Worm (Caenorhabditis elegans) whole organism, L2 larva: ENCODE data around the gene fbxa-209.

Experiments
- C34F6.9 ChIP-seq: fragments of 150-350 bp; optimal IDR thresholded peaks from 2 replicates; lab custom pipeline; 2014; ENCODE audit warnings: missing biosample characterization, missing genetic modification characterization
- F13H6.1 ChIP-seq: sonication (generic microtip); optimal IDR thresholded peaks from 2 replicates; lab custom pipeline; 2016; ENCODE audit warnings: missing genetic modification characterization, missing compliant biosample characterization
- R02D3.7 ChIP-seq: fragments of 150-350 bp; optimal IDR thresholded peaks from 2 replicates; lab custom pipeline; 2014; ENCODE audit warnings: missing biosample characterization, missing genetic modification characterization
- Y55F3AM.14 ChIP-seq: fragments of 200-800 bp; sonication (Bioruptor generic); optimal IDR thresholded peaks from 2 replicates; lab custom pipeline; 2018; ENCODE audit warnings: mild to moderate bottlenecking, missing genetic modification characterization, missing compliant biosample characterization
- alr-1 ChIP-seq: fragments of 150-350 bp; optimal IDR thresholded peaks from 2 replicates; lab custom pipeline; 2014; ENCODE audit warnings: missing biosample characterization, missing genetic modification characterization
- blmp-1 ChIP-seq: sonication (generic microtip); optimal IDR thresholded peaks from 2 replicates; lab custom pipeline; 2017; ENCODE audit warnings: missing genetic modification characterization, mild to moderate bottlenecking, missing compliant biosample characterization, antibody characterized with exemption, moderate library complexity; ENCODE audit not compliant: insufficient read depth
- ceh-16 ChIP-seq: fragments of 150-350 bp; optimal IDR thresholded peaks from 2 replicates; lab custom pipeline; 2014; ENCODE audit warnings: missing biosample characterization, missing genetic modification characterization
- ceh-82 ChIP-seq: fragments of 150-350 bp; optimal IDR thresholded peaks from 2 replicates; lab custom pipeline; 2014; ENCODE audit warnings: missing biosample characterization, missing genetic modification characterization
- crh-2 ChIP-seq: sonication (generic microtip); optimal IDR thresholded peaks from 2 replicates; lab custom pipeline; 2017; ENCODE audit warnings: missing biosample characterization, missing genetic modification characterization
- dmd-4 ChIP-seq: sonication (generic microtip); optimal IDR thresholded peaks from 2 replicates; lab custom pipeline; 2017; ENCODE audit warnings: missing biosample characterization, missing genetic modification characterization
- egl-27 ChIP-seq: sonication (generic microtip); optimal IDR thresholded peaks from 3 replicates; lab custom pipeline; 2017; ENCODE audit warnings: missing biosample characterization, missing genetic modification reagents, missing genetic modification characterization
- elt-1 ChIP-seq: fragments of 150-350 bp; optimal IDR thresholded peaks from 2 replicates; lab custom pipeline; 2014; ENCODE audit warnings: missing biosample characterization, missing genetic modification characterization
- elt-3 ChIP-seq: sonication (generic microtip); optimal IDR thresholded peaks from 2 replicates; lab custom pipeline; 2017; ENCODE audit warnings: missing biosample characterization, missing genetic modification characterization
- fos-1 ChIP-seq: fragments of 150-350 bp; optimal IDR thresholded peaks from 2 replicates; lab custom pipeline; 2014; ENCODE audit warnings: missing biosample characterization, missing genetic modification characterization
- lin-11 ChIP-seq: fragments of 150-350 bp; sonication (generic microtip); optimal IDR thresholded peaks from 2 replicates; lab custom pipeline; 2014; ENCODE audit warnings: missing biosample characterization, missing genetic modification characterization, inconsistent platforms, mixed read lengths
- lin-13 ChIP-seq: fragments of 150-350 bp; optimal IDR thresholded peaks from 2 replicates; lab custom pipeline; 2014; ENCODE audit warnings: missing biosample characterization, missing genetic modification reagents, missing genetic modification characterization
- lsy-2 ChIP-seq, 2 experiments: fragments of 150-350 bp in 1 of 2; sonication (generic microtip) in 1 of 2; optimal IDR thresholded peaks; 2 replicates each; lab custom pipeline; 2014 to 2017; ENCODE audit warnings: missing biosample characterization in 2 of 2, missing genetic modification characterization in 2 of 2
- mab-5 ChIP-seq: fragments of 150-350 bp; optimal IDR thresholded peaks from 2 replicates; lab custom pipeline; 2014; ENCODE audit warnings: missing biosample characterization, missing genetic modification characterization
- mdl-1 ChIP-seq, 2 experiments: fragments of 150-350 bp in 1 of 2; sonication (generic microtip) in 1 of 2; optimal IDR thresholded peaks; 2 replicates each; lab custom pipeline; 2017; ENCODE audit warnings: missing biosample characterization in 2 of 2, missing genetic modification characterization in 2 of 2
- nhr-11 ChIP-seq: fragments of 150-350 bp; optimal IDR thresholded peaks from 2 replicates; lab custom pipeline; 2014; ENCODE audit warnings: missing biosample characterization, missing genetic modification characterization
- nhr-12 ChIP-seq: fragments of 150-350 bp; optimal IDR thresholded peaks from 2 replicates; lab custom pipeline; 2014; ENCODE audit warnings: missing biosample characterization, missing genetic modification characterization
- nhr-129 ChIP-seq: fragments of 150-350 bp; optimal IDR thresholded peaks from 2 replicates; lab custom pipeline; 2014; ENCODE audit warnings: missing biosample characterization, missing genetic modification characterization
- nhr-21 ChIP-seq: fragments of 150-350 bp; optimal IDR thresholded peaks from 2 replicates; lab custom pipeline; 2014; ENCODE audit warnings: missing biosample characterization, missing genetic modification characterization
- nhr-23 ChIP-seq: fragments of 150-350 bp; optimal IDR thresholded peaks from 2 replicates; lab custom pipeline; 2014; ENCODE audit warnings: missing biosample characterization, missing genetic modification reagents, missing genetic modification characterization
- nhr-25 ChIP-seq: fragments of 150-350 bp; sonication (generic microtip); optimal IDR thresholded peaks from 3 replicates; lab custom pipeline; 2014; ENCODE audit warnings: missing biosample characterization, missing genetic modification characterization
- peb-1 ChIP-seq: fragments of 150-350 bp; optimal IDR thresholded peaks from 2 replicates; lab custom pipeline; 2014; ENCODE audit warnings: missing biosample characterization, missing genetic modification characterization
- sem-4 ChIP-seq: fragments of 150-350 bp; optimal IDR thresholded peaks from 2 replicates; lab custom pipeline; 2014; ENCODE audit warnings: missing biosample characterization, missing genetic modification reagents, missing genetic modification characterization
- skn-1 ChIP-seq: sonication (generic microtip); optimal IDR thresholded peaks from 2 replicates; lab custom pipeline; 2017; ENCODE audit warnings: missing biosample characterization, missing genetic modification characterization
- sma-3 ChIP-seq: sonication (generic microtip); optimal IDR thresholded peaks from 2 replicates; lab custom pipeline; 2016; ENCODE audit warnings: missing genetic modification reagents, missing genetic modification characterization, missing compliant biosample characterization
- unc-39 ChIP-seq: fragments of 150-350 bp; optimal IDR thresholded peaks from 2 replicates; lab custom pipeline; 2014; ENCODE audit warnings: missing biosample characterization, missing genetic modification characterization
- unc-55 ChIP-seq: fragments of 150-350 bp; sonication (generic microtip); optimal IDR thresholded peaks from 3 replicates; lab custom pipeline; 2014; ENCODE audit warnings: missing biosample characterization, missing genetic modification reagents, missing genetic modification characterization
- unc-62 ChIP-seq: fragments of 150-350 bp; optimal IDR thresholded peaks from 2 replicates; lab custom pipeline; 2014; ENCODE audit warnings: missing biosample characterization, missing genetic modification reagents, missing genetic modification characterization
- zag-1 ChIP-seq: fragments of 150-350 bp; optimal IDR thresholded peaks from 2 replicates; lab custom pipeline; 2014; ENCODE audit warnings: missing biosample characterization, missing genetic modification characterization
- ztf-1 ChIP-seq: fragments of 200-800 bp; sonication (Bioruptor generic); conservative IDR thresholded peaks from 2 replicates; pipeline ENCODE4 v1.3.6; 2022; ENCODE audit warnings: missing genetic modification characterization, missing compliant biosample characterization

Gene fbxa-209

DNA sequence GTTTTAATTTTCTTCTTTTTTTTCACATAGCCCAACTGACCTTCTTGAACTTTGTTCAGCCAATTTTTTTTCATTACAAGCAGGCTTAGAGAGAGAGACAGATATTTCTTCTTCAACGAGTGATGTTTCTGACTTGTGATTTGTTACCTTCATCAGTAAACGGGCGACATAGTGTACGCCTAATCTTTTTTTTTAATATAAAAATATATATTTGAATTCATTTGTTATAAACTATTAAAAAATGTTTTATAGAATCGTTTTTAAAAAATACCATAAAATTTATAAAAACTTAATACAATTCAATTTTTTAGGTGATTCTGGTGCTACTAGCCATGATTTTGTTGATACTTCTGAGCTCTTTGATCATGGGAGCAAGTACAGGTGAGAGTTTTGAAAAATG lies 9.0 kb downstream of the fbxa-209 start, which contains the start of gene T06E6.10:
Gene T06E6.10, plus strand, starts transcription at position 301 of the 400 bp plus-strand sequence.
- TF ChIP-seq egl-27 (tag; lab: Kevin White, UChicago), result no peak
- TF ChIP-seq dmd-4 (tag; lab: Kevin White, UChicago), result no peak
- no peak for TF ChIP-seq Y55F3AM.14 (GFP tag; lab: Kevin White, UChicago)
- no peak for TF ChIP-seq blmp-1 (tag; lab: Kevin White, UChicago)
- no peak for TF ChIP-seq nhr-25 (tag; lab: Kevin White, UChicago)
- no peak for TF ChIP-seq lin-13
- no peak for TF ChIP-seq sem-4 (tag; lab: Kevin White, UChicago)
- TF ChIP-seq F13H6.1 (tag; lab: Kevin White, UChicago), result no peak
- no peak for TF ChIP-seq nhr-21 (tag; lab: Kevin White, UChicago)
- TF ChIP-seq elt-1 (tag; lab: Kevin White, UChicago), result no peak
- no peak for TF ChIP-seq lin-11 (tag; lab: Kevin White, UChicago)
- TF ChIP-seq C34F6.9, result no peak
- TF ChIP-seq fos-1 (tag; lab: Kevin White, UChicago), result no peak
- no peak for TF ChIP-seq nhr-23 (tag; lab: Kevin White, UChicago)
- no peak for TF ChIP-seq nhr-129

DNA sequence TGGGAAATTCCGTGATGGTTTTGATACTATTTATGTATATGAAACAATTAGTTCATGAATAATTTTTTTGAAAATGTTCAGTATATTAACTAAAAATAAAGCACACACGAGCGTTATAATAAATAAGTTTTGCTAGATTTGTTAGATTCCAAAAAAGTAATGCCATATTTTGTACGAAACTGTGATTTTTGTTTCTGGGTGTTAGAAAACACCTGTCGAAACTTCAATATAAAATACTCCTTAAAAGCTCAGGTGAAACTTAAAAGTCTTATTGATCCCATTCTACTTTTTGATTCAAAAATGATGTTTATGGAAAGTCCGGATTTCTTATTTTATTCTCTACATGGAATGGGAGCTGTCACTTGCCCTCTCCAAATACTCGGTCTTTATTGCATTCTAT lies 10.9 kb downstream of the fbxa-209 start, which contains the start of gene srh-265:
Gene srh-265, plus strand, starts transcription at position 301 of the 400 bp plus-strand sequence.
- no peak for TF ChIP-seq elt-3 (tag; lab: Kevin White, UChicago)
- no peak for TF ChIP-seq unc-39 (tag; lab: Kevin White, UChicago)
- no peak for TF ChIP-seq blmp-1 (tag; lab: Kevin White, UChicago)
- no peak for TF ChIP-seq lin-13
- TF ChIP-seq nhr-12 (tag; lab: Kevin White, UChicago), result no peak
- TF ChIP-seq C34F6.9, result no peak
- TF ChIP-seq crh-2 (tag; lab: Kevin White, UChicago), result no peak
- TF ChIP-seq ceh-82 (tag; lab: Kevin White, UChicago), result no peak
- TF ChIP-seq mab-5 (tag; lab: Kevin White, UChicago), result no peak
- TF ChIP-seq ztf-1, result no peak
- no peak for TF ChIP-seq nhr-23 (tag; lab: Kevin White, UChicago)
- no peak for TF ChIP-seq sem-4 (tag; lab: Kevin White, UChicago)
- TF ChIP-seq dmd-4 (tag; lab: Kevin White, UChicago), result no peak
- TF ChIP-seq R02D3.7 (tag; lab: Kevin White, UChicago), result no peak

DNA sequence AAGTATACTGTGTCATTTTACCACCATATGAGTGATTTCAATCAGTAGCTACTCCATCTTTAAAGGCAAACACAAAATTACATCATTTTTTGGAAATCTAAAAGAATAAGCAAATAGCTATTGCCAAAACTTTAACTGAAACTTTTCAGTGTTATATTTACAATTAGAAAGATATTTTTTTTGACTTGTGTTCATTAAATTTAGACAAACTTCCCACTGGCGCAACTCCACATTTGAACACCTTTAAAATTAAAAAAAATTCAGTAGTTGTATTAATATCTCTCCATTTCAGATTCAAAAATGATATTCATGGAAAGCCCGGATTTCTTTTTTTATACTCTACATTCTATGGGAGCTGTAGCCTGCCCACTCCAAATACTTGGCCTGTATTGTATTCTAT lies 13.0 kb downstream of the fbxa-209 start, which contains the start of gene srh-264:
Gene srh-264, plus strand, starts transcription at position 301 of the 400 bp plus-strand sequence.
- TF ChIP-seq R02D3.7 (tag; lab: Kevin White, UChicago) (no peak), fos-1 (tag; lab: Kevin White, UChicago) (no peak), alr-1 (no peak), skn-1 (no peak), sma-3 (GFP tag; lab: Kevin White, UChicago) (no peak), unc-62 (GFP tag; lab: Kevin White, UChicago) (no peak), elt-1 (tag; lab: Kevin White, UChicago) (no peak), lsy-2 (tag; optimal IDR thresholded peaks at IDR 0.05; lab: Kevin White, UChicago) (no peak), ceh-16 (tag; lab: Kevin White, UChicago) (no peak), nhr-21 (tag; lab: Kevin White, UChicago) (no peak), sem-4 (tag; lab: Kevin White, UChicago) (no peak), peb-1 (tag; lab: Kevin White, UChicago) (no peak), C34F6.9 (no peak), nhr-11 (tag; lab: Kevin White, UChicago) (no peak)

- no peak for TF ChIP-seq nhr-23 (tag; lab: Kevin White, UChicago)
- TF ChIP-seq unc-55 (GFP tag; lab: Kevin White, UChicago), result no peak
- no peak for TF ChIP-seq zag-1 (tag; lab: Kevin White, UChicago)
- TF ChIP-seq mab-5 (tag; lab: Kevin White, UChicago), result no peak
- no peak for TF ChIP-seq elt-3 (tag; lab: Kevin White, UChicago)
- TF ChIP-seq elt-1 (tag; lab: Kevin White, UChicago), result no peak
- no peak for TF ChIP-seq mdl-1 (tag; optimal IDR thresholded peaks at IDR 0.05; lab: Kevin White, UChicago)
- TF ChIP-seq, all 48 proteins: peak for 0
Measured at ce11 chrV:15412625-15413024, 14.2 kb downstream of the fbxa-209 start, which contains the start of gene srbc-63. srbc-63 (minus strand) TSS chrV:15412725.
